Fruit fly (Drosophila melanogaster) whole organism, adult: ENCODE results near the gene betaCOP.
A peak's percentile ranks its signal among the peaks of the same experiment; 100 is the strongest.

Source experiments
- CG12768 ChIP-seq: fragments of 200-800 bp; sonication (Bioruptor generic); optimal IDR thresholded peaks from 2 replicates; lab custom pipeline; 2017; ENCODE audit warnings: missing biosample characterization, missing genetic modification characterization, mild to moderate bottlenecking, moderate library complexity, missing genetic modification reagents
- CG14711 ChIP-seq: fragments of 200-800 bp; sonication (Bioruptor generic); optimal IDR thresholded peaks from 2 replicates; lab custom pipeline; 2018; ENCODE audit warnings: missing biosample characterization, mild to moderate bottlenecking, missing genetic modification characterization, moderate library complexity
- CG33017 ChIP-seq: fragments of 200-800 bp; sonication (Bioruptor generic); optimal IDR thresholded peaks from 2 replicates; lab custom pipeline; 2018; ENCODE audit warnings: missing biosample characterization, mild to moderate bottlenecking, missing genetic modification characterization, moderate library complexity
- CG7101 ChIP-seq: fragments of 200-800 bp; sonication (Bioruptor generic); optimal IDR thresholded peaks from 2 replicates; lab custom pipeline; 2018; ENCODE audit warnings: missing biosample characterization, mild to moderate bottlenecking, missing genetic modification characterization, moderate library complexity
- Clk ChIP-seq: fragments of 200-800 bp; sonication (Bioruptor generic); optimal IDR thresholded peaks from 2 replicates; lab custom pipeline; 2017; ENCODE audit warnings: missing biosample characterization, missing genetic modification characterization
- Crg-1 ChIP-seq: fragments of 200-800 bp; sonication (Bioruptor generic); optimal IDR thresholded peaks from 2 replicates; lab custom pipeline; 2016; ENCODE audit warnings: missing biosample characterization, missing genetic modification characterization
- Hr96 ChIP-seq: fragments of 200-800 bp; sonication (Bioruptor generic); optimal IDR thresholded peaks from 2 replicates; lab custom pipeline; 2016; ENCODE audit warnings: missing biosample characterization, missing genetic modification characterization
- Mnt ChIP-seq: fragments of 200-800 bp; sonication (Bioruptor generic); optimal IDR thresholded peaks from 2 replicates; lab custom pipeline; 2016; ENCODE audit warnings: missing biosample characterization, mild to moderate bottlenecking, missing genetic modification characterization
- bab1 ChIP-seq: fragments of 200-800 bp; sonication (Bioruptor generic); optimal IDR thresholded peaks from 3 replicates; lab custom pipeline; 2019; ENCODE audit warnings: missing biosample characterization, mild to moderate bottlenecking, missing genetic modification characterization, moderate library complexity
- cic ChIP-seq: fragments of 200-800 bp; sonication (Bioruptor generic); optimal IDR thresholded peaks from 2 replicates; lab custom pipeline; 2017; ENCODE audit warnings: missing biosample characterization, mild to moderate bottlenecking, missing genetic modification characterization, moderate library complexity
- kay ChIP-seq: fragments of 200-800 bp; sonication (Bioruptor generic); peaks from one replicate; lab custom pipeline; 2016; ENCODE audit warnings: missing biosample characterization, missing genetic modification characterization, borderline replicate concordance
- tj ChIP-seq: fragments of 200-800 bp; sonication (Bioruptor generic); optimal IDR thresholded peaks from 3 replicates; lab custom pipeline; 2017; ENCODE audit warnings: missing biosample characterization, mild to moderate bottlenecking, missing genetic modification characterization, moderate library complexity
- toe ChIP-seq: fragments of 200-800 bp; sonication (Bioruptor generic); optimal IDR thresholded peaks from 2 replicates; lab custom pipeline; 2016; ENCODE audit warnings: missing biosample characterization, missing genetic modification characterization

DNA sequence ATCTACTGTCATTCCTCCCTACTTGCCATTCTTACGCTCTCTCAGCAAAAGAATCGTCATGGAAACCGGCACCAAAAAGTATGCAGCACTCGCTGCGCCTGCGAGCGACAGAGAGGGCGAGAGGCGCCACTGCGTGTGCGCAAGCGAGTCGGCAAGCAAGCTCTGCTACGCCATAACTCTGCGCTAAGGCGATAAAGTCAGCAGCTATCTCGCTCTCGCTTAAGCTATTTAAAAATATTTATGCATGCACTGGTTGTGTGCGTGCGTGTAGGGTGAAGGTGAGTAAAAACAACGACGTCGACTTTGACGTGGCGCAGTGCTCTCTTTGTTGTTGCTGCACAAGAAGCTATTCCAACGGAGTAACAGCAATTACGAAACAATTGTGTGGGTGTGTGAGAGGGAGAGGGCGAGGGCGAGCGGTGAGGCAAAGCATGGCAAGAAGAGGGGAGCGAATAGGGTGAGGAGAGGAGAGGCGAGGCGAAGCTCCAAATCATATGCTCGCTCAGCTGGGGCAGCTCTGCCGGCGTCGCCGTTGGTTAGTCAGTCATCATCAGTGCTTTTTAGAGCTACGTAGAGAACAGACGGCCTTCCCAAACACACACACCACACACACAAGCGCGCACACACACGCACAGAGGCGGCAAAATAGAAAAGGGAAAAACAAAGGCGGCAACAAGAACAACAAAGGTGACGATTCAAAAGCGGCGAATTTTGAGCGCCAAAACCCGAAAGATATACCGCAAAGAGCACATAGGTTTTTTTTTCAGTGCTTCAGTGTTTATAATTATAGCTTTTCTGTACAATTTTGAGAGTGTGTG is 18.8 kb downstream of the betaCOP start, which contains the start of gene CrebB:
- TF ChIP-seq bab1 (GFP tag; lab: Kevin White, UChicago) (peak; percentile 65), Mnt (GFP tag; lab: Kevin White, UChicago) (peak; percentile 57), kay (peak; percentile 24), Crg-1 (peak; percentile 11), Hr96 (peak; percentile 45), cic (GFP tag; lab: Kevin White, UChicago) (peak; percentile 81), CG12768 (GFP tag; lab: Kevin White, UChicago) (peak; percentile 19), tj (GFP tag; lab: Kevin White, UChicago) (peak; percentile 64), CG33017 (tag; lab: Kevin White, UChicago) (no peak), CG7101 (tag; lab: Kevin White, UChicago) (peak; percentile 15), Clk (GFP tag; lab: Kevin White, UChicago) (no peak), toe (GFP tag; lab: Kevin White, UChicago) (no peak), CG14711 (tag; lab: Kevin White, UChicago) (no peak)
